Fruit fly (Drosophila melanogaster): Measurements from ENCODE around the gene CG42853.

The CG42853 gene

dm6 chr3L:18106021-18106944, 15.5 kb downstream of the CG42853 start, which contains the start of the genes CG13698 and mRpS26 (continued):
- TF ChIP-seq lbe (GFP tag; optimal IDR thresholded peaks at IDR 0.05) (peak; percentile 33), Rfx (GFP tag; IDR thresholded peaks at IDR 0.05) (peak; percentile 80), ac (GFP tag; optimal IDR thresholded peaks at IDR 0.05) (no peak), CG5245 (GFP tag; optimal IDR thresholded peaks at IDR 0.05) (no peak), HLH4C (GFP tag; IDR thresholded peaks at IDR 0.05; ENCODE audit: partially characterized antibody) (peak; percentile 54), CG18599 (GFP tag; optimal IDR thresholded peaks at IDR 0.05) (peak; percentile 82), croc (GFP tag; conservative IDR thresholded peaks at IDR 0.05) (peak; percentile 22; the same call in 1 of the 3 replicates), GATAe (GFP tag; conservative IDR thresholded peaks at IDR 0.05) (no peak), CG11398 (GFP tag; optimal IDR thresholded peaks at IDR 0.05) (no peak), tgo (GFP tag; IDR thresholded peaks at IDR 0.05) (peak; percentile 58; the same call in 2 of the 3 replicates), CG2875 (GFP tag; optimal IDR thresholded peaks at IDR 0.05) (peak; percentile 15), CG15269 (tag; optimal IDR thresholded peaks at IDR 0.05) (peak; percentile 72), al (GFP tag; IDR thresholded peaks at IDR 0.05) (peak; percentile 50), CG17186 (GFP tag; optimal IDR thresholded peaks at IDR 0.05) (peak; percentile 49), CG15514 (GFP tag; optimal IDR thresholded peaks at IDR 0.05) (peak; percentile 99), CG18619 (GFP tag; optimal IDR thresholded peaks at IDR 0.05) (peak; percentile 62), tup (GFP tag; optimal IDR thresholded peaks at IDR 0.05) (no peak), sr (GFP tag; IDR thresholded peaks at IDR 0.05) (peak; percentile 70; the same call in 1 of the 3 replicates), gsb (GFP tag; IDR thresholded peaks at IDR 0.05) (no peak), gfzf (GFP tag; optimal IDR thresholded peaks at IDR 0.05) (peak; percentile 78), HLH3B (GFP tag; IDR thresholded peaks at IDR 0.05) (0 out of 2 replicates have a peak, but pooled peaks have one; percentile 36), chn (GFP tag; optimal IDR thresholded peaks at IDR 0.05) (peak; percentile 50), CG17328 (GFP tag; IDR thresholded peaks at IDR 0.05) (peak; percentile 28; the same call in 1 of the 2 replicates), sisA (GFP tag; IDR thresholded peaks at IDR 0.05) (peak; percentile 49), Chrac-16 (GFP tag; optimal IDR thresholded peaks at IDR 0.05) (peak; percentile 52), CG43689 (GFP tag; IDR thresholded peaks at IDR 0.05) (no peak), tin (GFP tag; optimal IDR thresholded peaks at IDR 0.05) (peak; percentile 70), ranshi (GFP tag; IDR thresholded peaks at IDR 0.05) (peak; percentile 50; the same call in 1 of the 2 replicates), seq (GFP tag; IDR thresholded peaks at IDR 0.05) (peak; percentile 54; the same call in 1 of the 2 replicates), CG15696 (tag; optimal IDR thresholded peaks at IDR 0.05) (peak; percentile 41), CG18476 (GFP tag; optimal IDR thresholded peaks at IDR 0.05) (peak; percentile 14), Xbp1 (GFP tag; optimal IDR thresholded peaks at IDR 0.05) (peak; percentile 80), ap (GFP tag; IDR thresholded peaks at IDR 0.05) (0 out of 2 replicates have a peak, but pooled peaks have one; percentile 12), vvl (GFP tag; IDR thresholded peaks at IDR 0.05) (peak; percentile 18; the same call in 1 of the 2 replicates), CG3407 (GFP tag; optimal IDR thresholded peaks at IDR 0.05) (peak; percentile 50), CG7839 (tag; optimal IDR thresholded peaks at IDR 0.05) (peak; percentile 72), tll (GFP tag; optimal IDR thresholded peaks at IDR 0.05) (no peak), CG31365 (tag; optimal IDR thresholded peaks at IDR 0.05) (no peak), CG4360 (GFP tag; IDR thresholded peaks at IDR 0.05) (no peak), CG16815 (GFP tag; optimal IDR thresholded peaks at IDR 0.05) (peak; percentile 53), HmgD (GFP tag; optimal IDR thresholded peaks at IDR 0.05) (peak; percentile 25), CG13624 (GFP tag; optimal IDR thresholded peaks at IDR 0.05) (peak; percentile 48), BEAF-32 (GFP tag; optimal IDR thresholded peaks at IDR 0.05) (peak; percentile 57), mam (GFP tag; optimal IDR thresholded peaks at IDR 0.05) (peak; percentile 62), CG3995 (GFP tag; optimal IDR thresholded peaks at IDR 0.05) (peak; percentile 60), knrl (GFP tag; IDR thresholded peaks at IDR 0.05; ENCODE audit: partially characterized antibody) (peak; percentile 26; the same call in 1 of the 3 replicates), CG4328 (GFP tag; optimal IDR thresholded peaks at IDR 0.05) (peak; percentile 70)

All from whole organism, embryonic.